Fruit fly (Drosophila melanogaster) whole organism, adult: ENCODE data around the gene CG17475.

Experiments
- CG11617 ChIP-seq: fragments of 200-800 bp; sonication (Bioruptor generic); optimal IDR thresholded peaks from 2 replicates; lab custom pipeline; 2017; ENCODE audit warnings: mild to moderate bottlenecking, missing biosample characterization, missing genetic modification reagents, missing genetic modification characterization
- CG14711 ChIP-seq: fragments of 200-800 bp; sonication (Bioruptor generic); optimal IDR thresholded peaks from 2 replicates; lab custom pipeline; 2018; ENCODE audit warnings: missing biosample characterization, mild to moderate bottlenecking, missing genetic modification characterization, moderate library complexity
- CG5204 ChIP-seq: fragments of 200-800 bp; sonication (Bioruptor generic); optimal IDR thresholded peaks from 2 replicates; lab custom pipeline; 2016; ENCODE audit warnings: missing biosample characterization, missing genetic modification characterization
- CG7045 ChIP-seq: fragments of 200-800 bp; sonication (Bioruptor generic); optimal IDR thresholded peaks from 2 replicates; lab custom pipeline; 2017; ENCODE audit warnings: missing biosample characterization, mild to moderate bottlenecking, missing genetic modification characterization
- Clk ChIP-seq: fragments of 200-800 bp; sonication (Bioruptor generic); optimal IDR thresholded peaks from 2 replicates; lab custom pipeline; 2017; ENCODE audit warnings: missing biosample characterization, missing genetic modification characterization
- Crg-1 ChIP-seq: fragments of 200-800 bp; sonication (Bioruptor generic); optimal IDR thresholded peaks from 2 replicates; lab custom pipeline; 2016; ENCODE audit warnings: missing biosample characterization, missing genetic modification characterization
- Hr96 ChIP-seq: fragments of 200-800 bp; sonication (Bioruptor generic); optimal IDR thresholded peaks from 2 replicates; lab custom pipeline; 2016; ENCODE audit warnings: missing biosample characterization, missing genetic modification characterization
- Mnt ChIP-seq: fragments of 200-800 bp; sonication (Bioruptor generic); optimal IDR thresholded peaks from 2 replicates; lab custom pipeline; 2016; ENCODE audit warnings: missing biosample characterization, mild to moderate bottlenecking, missing genetic modification characterization
- bab1 ChIP-seq: fragments of 200-800 bp; sonication (Bioruptor generic); optimal IDR thresholded peaks from 3 replicates; lab custom pipeline; 2019; ENCODE audit warnings: missing biosample characterization, mild to moderate bottlenecking, missing genetic modification characterization, moderate library complexity
- kay ChIP-seq: fragments of 200-800 bp; sonication (Bioruptor generic); peaks from one replicate; lab custom pipeline; 2016; ENCODE audit warnings: missing biosample characterization, missing genetic modification characterization, borderline replicate concordance
- pad ChIP-seq: fragments of 200-800 bp; sonication (Bioruptor generic); optimal IDR thresholded peaks from 3 replicates; lab custom pipeline; 2017; ENCODE audit warnings: missing biosample characterization, missing genetic modification characterization, mild to moderate bottlenecking, moderate library complexity, missing genetic modification reagents

dm6 chr3R:17085029-17085807 lies 45.0 kb downstream of the CG17475 start, which contains the start of gene GckIII:
- TF ChIP-seq Clk: no peak
- TF ChIP-seq kay (GFP tag; lab: Kevin White, UChicago): no peak
- no peak for TF ChIP-seq CG7045
- TF ChIP-seq pad (GFP tag; lab: Kevin White, UChicago): no peak
- TF ChIP-seq Hr96 (GFP tag; lab: Kevin White, UChicago): no peak
- TF ChIP-seq Mnt (GFP tag; lab: Kevin White, UChicago): no peak
- TF ChIP-seq CG14711: peak; percentile 28
- no peak for TF ChIP-seq CG5204 (GFP tag; lab: Kevin White, UChicago)
- TF ChIP-seq bab1 (GFP tag; lab: Kevin White, UChicago): no peak
- no peak for TF ChIP-seq Crg-1 (GFP tag; lab: Kevin White, UChicago)
- TF ChIP-seq CG11617: no peak
